Worm (Caenorhabditis elegans): ENCODE data around the gene Y60A3A.23.

The Y60A3A.23 gene

ce11 chrV:20021347-20021746 lies 13.8 kb downstream of the Y60A3A.23 start:
- TF ChIP-seq xbp-1 (tag; optimal IDR thresholded peaks at IDR 0.05) (no peak), ceh-88 (GFP tag; IDR thresholded peaks at IDR 0.05) (no peak), unc-86 (tag; optimal IDR thresholded peaks at IDR 0.05) (no peak), nhr-12 (tag; optimal IDR thresholded peaks at IDR 0.05) (no peak), nhr-76 (tag; optimal IDR thresholded peaks at IDR 0.05) (no peak), nhr-20 (tag; optimal IDR thresholded peaks at IDR 0.05) (no peak), mdl-1 (tag; optimal IDR thresholded peaks at IDR 0.05) (no peak), fkh-10 (GFP tag; optimal IDR thresholded peaks at IDR 0.05) (no peak), ceh-8 (GFP tag; optimal IDR thresholded peaks at IDR 0.05) (no peak), sptf-1 (tag; optimal IDR thresholded peaks at IDR 0.05) (no peak), aha-1 (tag; optimal IDR thresholded peaks at IDR 0.05) (no peak), lir-3 (tag; optimal IDR thresholded peaks at IDR 0.05; ENCODE audit: poor library complexity) (no peak), fkh-8 (tag; optimal IDR thresholded peaks at IDR 0.05) (no peak), ces-1 (GFP tag; optimal IDR thresholded peaks at IDR 0.05) (no peak), swsn-7 (tag; optimal IDR thresholded peaks at IDR 0.05) (no peak), elt-3 (tag; optimal IDR thresholded peaks at IDR 0.05) (no peak), nhr-71 (tag; optimal IDR thresholded peaks at IDR 0.05) (no peak), elt-2 (tag; optimal IDR thresholded peaks at IDR 0.05) (no peak)

ce11 chrV:20022996-20023456 lies 15.5 kb downstream of the Y60A3A.23 start, which contains the start of gene lgc-55:
Gene lgc-55 (plus strand): TSS chrV:20023046.
- no peak for TF ChIP-seq ces-1 (GFP tag; optimal IDR thresholded peaks at IDR 0.05)
- TF ChIP-seq elt-2 (tag; optimal IDR thresholded peaks at IDR 0.05): no peak
- peak; percentile 32 for TF ChIP-seq nhr-85 (tag)
- TF ChIP-seq efl-3 (GFP tag; optimal IDR thresholded peaks at IDR 0.05): no peak
- TF ChIP-seq fos-1 (tag; optimal IDR thresholded peaks at IDR 0.05): no peak
- no peak for TF ChIP-seq nhr-84 (tag; optimal IDR thresholded peaks at IDR 0.05)

ce11 chrV:20034912-20035311 lies 27.3 kb downstream of the Y60A3A.23 start:
- TF ChIP-seq aha-1 (tag; optimal IDR thresholded peaks at IDR 0.05) (no peak), C04F5.9 (tag; optimal IDR thresholded peaks at IDR 0.05) (no peak), ama-1 (optimal IDR thresholded peaks at IDR 0.05) (no peak), Y116A8C.19 (tag; optimal IDR thresholded peaks at IDR 0.05; ENCODE audit: borderline replicate concordance) (no peak), lsy-2 (tag; optimal IDR thresholded peaks at IDR 0.05) (no peak), fkh-10 (GFP tag; optimal IDR thresholded peaks at IDR 0.05) (no peak), nhr-85 (tag) (peak; percentile 78), lin-14 (GFP tag; optimal IDR thresholded peaks at IDR 0.05) (no peak), grh-1 (GFP tag; IDR thresholded peaks at IDR 0.05) (peak; percentile 42), efl-1 (optimal IDR thresholded peaks at IDR 0.05) (no peak), efl-1 (GFP tag; optimal IDR thresholded peaks at IDR 0.05 in 1 of 2) (peak in 1 of 2 experiments; percentile 66), nhr-77 (tag; optimal IDR thresholded peaks at IDR 0.05) (no peak), ceh-8 (GFP tag; optimal IDR thresholded peaks at IDR 0.05) (no peak), pax-3 (tag; optimal IDR thresholded peaks at IDR 0.05) (no peak), skn-1 (tag; optimal IDR thresholded peaks at IDR 0.05) (no peak), sup-37 (GFP tag; optimal IDR thresholded peaks at IDR 0.05) (no peak), jun-1 (tag; optimal IDR thresholded peaks at IDR 0.05) (no peak), zag-1 (tag; optimal IDR thresholded peaks at IDR 0.05) (no peak), nhr-237 (tag; optimal IDR thresholded peaks at IDR 0.05) (no peak), unc-62 (GFP tag; optimal IDR thresholded peaks at IDR 0.05) (no peak), ets-5 (GFP tag; IDR thresholded peaks at IDR 0.05) (no peak), nhr-76 (tag; optimal IDR thresholded peaks at IDR 0.05) (no peak), ztf-11 (tag; optimal IDR thresholded peaks at IDR 0.05) (no peak)

All from whole organism, L1 larva.